Worm (Caenorhabditis elegans) whole organism, late embryonic: ENCODE measurements around the gene grl-30.

Experiments used
- F13H6.1 ChIP-seq: sonication (generic microtip); optimal IDR thresholded peaks from 2 replicates; lab custom pipeline; 2016; ENCODE audit warnings: missing genetic modification characterization, missing compliant biosample characterization
- ceh-48 ChIP-seq: sonication (generic microtip); optimal IDR thresholded peaks from 2 replicates; lab custom pipeline; 2016; ENCODE audit warnings: missing genetic modification characterization, inconsistent platforms, missing compliant biosample characterization
- dve-1 ChIP-seq: sonication (generic microtip); optimal IDR thresholded peaks from 2 replicates; lab custom pipeline; 2017; ENCODE audit warnings: antibody characterized with exemption, mild to moderate bottlenecking, missing genetic modification characterization, missing compliant biosample characterization
- zip-5 ChIP-seq: sonication (generic microtip); optimal IDR thresholded peaks from 2 replicates; lab custom pipeline; 2016; ENCODE audit warnings: missing genetic modification characterization, missing compliant biosample characterization

ce11 chrV:3557422-3557821 lies 1.3 kb downstream of the grl-30 start, which contains the start of gene grl-31:
- TF ChIP-seq zip-5 (tag; lab: Kevin White, UChicago) (no peak), dve-1 (no peak), F13H6.1 (tag; lab: Kevin White, UChicago) (no peak), ceh-48 (tag; lab: Kevin White, UChicago) (no peak)
